Worm (Caenorhabditis elegans): ENCODE results near the gene F26F12.2.

Gene F26F12.2

DNA sequence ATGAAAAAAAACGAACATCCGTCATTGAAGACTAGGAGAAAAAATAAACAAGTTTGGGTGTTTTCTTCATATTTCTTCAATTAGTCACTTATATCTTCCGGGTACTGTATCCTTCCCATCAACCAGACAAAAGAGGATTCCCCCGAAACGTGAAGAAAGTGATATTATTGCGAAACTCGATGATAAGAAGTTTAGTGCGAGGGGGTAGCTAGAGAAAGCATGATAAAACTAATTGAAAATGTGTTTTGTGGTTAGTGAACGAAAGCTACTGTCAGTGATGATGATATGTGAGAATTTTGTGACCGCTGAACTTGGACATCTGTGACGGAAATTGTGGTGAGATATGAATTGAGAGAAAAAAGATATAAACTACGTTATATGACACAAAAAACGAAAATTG, 15.4 kb downstream of the F26F12.2 start:
- no peak for TF ChIP-seq ref-1 (GFP tag; conservative IDR thresholded peaks at IDR 0.05)
- TF ChIP-seq klf-2 (GFP tag; conservative IDR thresholded peaks at IDR 0.05), result no peak
- TF ChIP-seq flt-1 (GFP tag; IDR thresholded peaks at IDR 0.05), result no peak
- TF ChIP-seq tab-1 (GFP tag; IDR thresholded peaks at IDR 0.05), result no peak
- TF ChIP-seq T22C8.4 (GFP tag; IDR thresholded peaks at IDR 0.05), result no peak
- no peak for TF ChIP-seq med-1 (GFP tag; optimal IDR thresholded peaks at IDR 0.05; ENCODE audit: insufficient read depth)
- TF ChIP-seq ztf-23 (GFP tag; IDR thresholded peaks at IDR 0.05), result no peak
- TF ChIP-seq ztf-29 (GFP tag; IDR thresholded peaks at IDR 0.05), result no peak
- TF ChIP-seq cog-1 (tag; optimal IDR thresholded peaks at IDR 0.05), result no peak

ce11 chrV:5821451-5822143, 16.8 kb downstream of the F26F12.2 start:
- TF ChIP-seq tab-1 (GFP tag; IDR thresholded peaks at IDR 0.05) (no peak), T22C8.4 (GFP tag; IDR thresholded peaks at IDR 0.05) (no peak), klf-2 (GFP tag; conservative IDR thresholded peaks at IDR 0.05) (no peak), flt-1 (GFP tag; IDR thresholded peaks at IDR 0.05) (no peak), ref-1 (GFP tag; conservative IDR thresholded peaks at IDR 0.05) (no peak), med-1 (GFP tag; optimal IDR thresholded peaks at IDR 0.05; ENCODE audit: insufficient read depth) (no peak), ztf-23 (GFP tag; IDR thresholded peaks at IDR 0.05) (no peak), ztf-29 (GFP tag; IDR thresholded peaks at IDR 0.05) (no peak)

ce11 chrV:5820401-5820800, 18.0 kb downstream of the F26F12.2 start:
- no peak for TF ChIP-seq flt-1 (GFP tag; IDR thresholded peaks at IDR 0.05)
- no peak for TF ChIP-seq ztf-23 (GFP tag; IDR thresholded peaks at IDR 0.05)
- TF ChIP-seq tab-1 (GFP tag; IDR thresholded peaks at IDR 0.05), result no peak
- TF ChIP-seq T22C8.4 (GFP tag; IDR thresholded peaks at IDR 0.05), result no peak
- TF ChIP-seq med-1 (GFP tag; optimal IDR thresholded peaks at IDR 0.05; ENCODE audit: insufficient read depth), result no peak
- TF ChIP-seq cog-1 (tag; optimal IDR thresholded peaks at IDR 0.05), result no peak
- no peak for TF ChIP-seq ztf-29 (GFP tag; IDR thresholded peaks at IDR 0.05)
- TF ChIP-seq klf-2 (GFP tag; conservative IDR thresholded peaks at IDR 0.05), result no peak
- TF ChIP-seq ref-1 (GFP tag; conservative IDR thresholded peaks at IDR 0.05), result no peak

DNA sequence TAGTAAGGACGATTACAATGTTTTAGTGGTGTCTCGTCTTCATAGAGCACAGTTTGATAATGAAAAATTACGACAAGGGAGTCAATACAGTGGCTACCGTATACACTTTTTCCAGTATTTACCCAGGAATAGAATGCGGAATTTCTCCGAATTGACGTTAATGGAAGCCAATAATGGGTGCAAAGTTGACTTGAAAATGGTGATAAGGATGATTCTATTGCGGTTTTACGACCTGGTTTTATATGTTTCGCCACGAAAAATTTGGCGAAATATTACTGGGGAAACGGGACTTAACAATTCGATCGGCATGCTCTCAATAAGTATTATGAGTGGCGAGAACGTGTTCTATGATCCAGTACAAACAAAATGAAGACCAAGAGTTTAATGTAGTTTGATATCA, 18.5 kb downstream of the F26F12.2 start:
- TF ChIP-seq T22C8.4 (GFP tag; IDR thresholded peaks at IDR 0.05), result no peak
- no peak for TF ChIP-seq cog-1 (tag; optimal IDR thresholded peaks at IDR 0.05)
- TF ChIP-seq med-1 (GFP tag; optimal IDR thresholded peaks at IDR 0.05; ENCODE audit: insufficient read depth), result no peak
- no peak for TF ChIP-seq ztf-23 (GFP tag; IDR thresholded peaks at IDR 0.05)
- TF ChIP-seq ref-1 (GFP tag; conservative IDR thresholded peaks at IDR 0.05), result no peak
- no peak for TF ChIP-seq klf-2 (GFP tag; conservative IDR thresholded peaks at IDR 0.05)
- TF ChIP-seq tab-1 (GFP tag; IDR thresholded peaks at IDR 0.05), result no peak

DNA sequence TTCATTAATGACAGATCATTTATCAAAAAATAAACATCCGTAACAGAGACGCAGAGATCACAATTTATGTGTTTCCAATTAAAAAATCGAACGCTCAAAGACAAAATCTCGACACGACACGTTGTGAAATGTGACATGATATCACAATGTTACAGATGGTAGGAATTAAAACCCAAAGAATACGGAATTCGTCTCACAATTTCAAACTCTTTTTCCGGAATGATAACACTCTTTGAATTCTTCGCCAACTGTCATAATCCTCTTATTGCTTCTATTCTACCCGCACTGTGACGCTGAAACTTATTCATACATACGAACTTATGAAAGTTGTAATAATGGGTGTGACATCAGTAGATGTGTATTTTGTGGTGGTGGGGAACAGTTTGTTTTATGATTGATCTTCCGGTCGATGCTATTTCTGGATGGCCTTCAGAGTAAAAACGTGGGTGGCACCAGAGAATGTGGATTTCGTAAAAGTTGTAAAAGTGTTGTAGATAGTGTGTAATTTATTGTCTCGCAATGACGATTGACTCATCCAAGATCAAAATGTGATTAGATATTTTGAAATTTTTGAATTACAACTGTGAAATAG, 21.8 kb downstream of the F26F12.2 start:
- TF ChIP-seq ref-1 (GFP tag; conservative IDR thresholded peaks at IDR 0.05) (no peak), med-1 (GFP tag; optimal IDR thresholded peaks at IDR 0.05; ENCODE audit: insufficient read depth) (no peak), ztf-23 (GFP tag; IDR thresholded peaks at IDR 0.05) (no peak), T22C8.4 (GFP tag; IDR thresholded peaks at IDR 0.05) (no peak), cog-1 (tag; optimal IDR thresholded peaks at IDR 0.05) (no peak), tab-1 (GFP tag; IDR thresholded peaks at IDR 0.05) (no peak), klf-2 (GFP tag; conservative IDR thresholded peaks at IDR 0.05) (no peak), flt-1 (GFP tag; IDR thresholded peaks at IDR 0.05) (no peak), ztf-29 (GFP tag; IDR thresholded peaks at IDR 0.05) (no peak)

- no peak for TF ChIP-seq T22C8.4 (GFP tag; IDR thresholded peaks at IDR 0.05)
- no peak for TF ChIP-seq ztf-29 (GFP tag; IDR thresholded peaks at IDR 0.05)
- no peak for TF ChIP-seq klf-2 (GFP tag; conservative IDR thresholded peaks at IDR 0.05)
- TF ChIP-seq ref-1 (GFP tag; conservative IDR thresholded peaks at IDR 0.05), result no peak
- TF ChIP-seq flt-1 (GFP tag; IDR thresholded peaks at IDR 0.05), result no peak
These were observed 25.3 kb downstream of the F26F12.2 start, which contains the start of gene ZC250.4 for ce11 chrV:5813060-5813659. Gene ZC250.4, minus strand, starts transcription at chrV:5813137.

DNA sequence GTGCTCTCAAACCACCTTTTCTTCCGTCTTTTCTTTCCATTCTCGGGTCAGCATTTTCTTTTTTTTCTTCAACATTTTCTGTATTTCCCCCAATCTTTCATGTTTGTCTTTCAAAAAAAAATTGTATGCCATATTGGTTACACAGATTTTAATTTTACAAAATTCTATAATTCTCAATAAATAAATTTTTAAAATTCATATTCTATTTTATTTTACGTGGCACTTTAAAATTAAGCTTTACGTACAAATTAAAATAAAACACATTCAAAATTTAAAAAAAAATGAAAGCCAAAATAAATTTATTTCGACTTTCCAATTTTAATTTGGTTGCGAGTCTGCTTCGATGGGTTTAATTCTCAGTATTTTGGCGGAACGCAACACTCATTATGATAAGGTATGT, 32.9 kb downstream of the F26F12.2 start, which contains the start of gene ZC250.5:
Gene ZC250.5 (plus strand): TSS at position 301 of the 400 bp plus-strand sequence.
- TF ChIP-seq T22C8.4 (GFP tag; IDR thresholded peaks at IDR 0.05) (no peak), klf-2 (GFP tag; conservative IDR thresholded peaks at IDR 0.05) (no peak), ref-1 (GFP tag; conservative IDR thresholded peaks at IDR 0.05) (no peak), ztf-29 (GFP tag; IDR thresholded peaks at IDR 0.05) (no peak), flt-1 (GFP tag; IDR thresholded peaks at IDR 0.05) (no peak), med-1 (GFP tag; optimal IDR thresholded peaks at IDR 0.05; ENCODE audit: insufficient read depth) (no peak), tab-1 (GFP tag; IDR thresholded peaks at IDR 0.05) (no peak), cog-1 (tag; optimal IDR thresholded peaks at IDR 0.05) (no peak), ztf-23 (GFP tag; IDR thresholded peaks at IDR 0.05) (no peak)

- TF ChIP-seq med-1 (GFP tag; optimal IDR thresholded peaks at IDR 0.05; ENCODE audit: insufficient read depth) (no peak), cog-1 (tag; optimal IDR thresholded peaks at IDR 0.05) (no peak), klf-2 (GFP tag; conservative IDR thresholded peaks at IDR 0.05) (no peak), tab-1 (GFP tag; IDR thresholded peaks at IDR 0.05) (no peak), ref-1 (GFP tag; conservative IDR thresholded peaks at IDR 0.05) (no peak), flt-1 (GFP tag; IDR thresholded peaks at IDR 0.05) (no peak), T22C8.4 (GFP tag; IDR thresholded peaks at IDR 0.05) (no peak), ztf-23 (GFP tag; IDR thresholded peaks at IDR 0.05) (no peak), ztf-29 (GFP tag; IDR thresholded peaks at IDR 0.05) (no peak)
These were observed 39.0 kb downstream of the F26F12.2 start, which contains the start of gene cyn-17 for ce11 chrV:5799373-5799772. Gene cyn-17, plus strand, starts transcription at chrV:5799673.

ce11 chrV:5798132-5798531, 40.3 kb downstream of the F26F12.2 start, which contains the start of gene nstp-3:
Gene nstp-3, minus strand, starts transcription at chrV:5798232.
- no peak for TF ChIP-seq ref-1 (GFP tag; conservative IDR thresholded peaks at IDR 0.05)
- no peak for TF ChIP-seq flt-1 (GFP tag; IDR thresholded peaks at IDR 0.05)

All from whole organism, midembryonic.